Worm (Caenorhabditis elegans): ENCODE data around the gene B0228.1.
A peak's percentile ranks its signal among the peaks of the same experiment; 100 is the strongest.

Gene B0228.1

DNA sequence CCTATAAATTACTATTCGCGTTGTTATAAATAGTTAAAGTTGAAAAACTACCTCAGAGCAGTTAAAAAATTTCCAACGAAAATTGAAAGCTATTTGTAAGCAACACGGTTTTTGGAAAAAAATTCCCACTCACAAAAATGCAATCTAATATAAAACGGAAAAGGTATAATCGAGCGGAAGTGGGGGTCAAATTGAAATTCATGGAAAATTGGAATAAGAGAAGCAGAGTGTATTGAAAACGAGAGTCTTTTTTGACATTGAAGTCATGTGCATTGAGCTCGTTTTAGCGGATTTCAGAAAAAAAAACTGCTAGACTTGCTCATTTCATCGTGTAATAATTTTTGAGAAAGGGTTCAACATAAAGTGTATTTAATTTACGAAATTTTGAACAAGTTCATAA lies 15.1 kb downstream of the B0228.1 start:
- TF ChIP-seq mls-2 (tag; optimal IDR thresholded peaks at IDR 0.05): no peak
- no peak for TF ChIP-seq lin-32 (GFP tag; optimal IDR thresholded peaks at IDR 0.05)
- no peak for TF ChIP-seq tbx-8 (GFP tag; optimal IDR thresholded peaks at IDR 0.05)
- TF ChIP-seq pha-4 (tag; optimal IDR thresholded peaks at IDR 0.05): no peak
- TF ChIP-seq unc-39 (tag; optimal IDR thresholded peaks at IDR 0.05): no peak
- TF ChIP-seq nhr-12 (tag; optimal IDR thresholded peaks at IDR 0.05): no peak
- TF ChIP-seq drap-1 (GFP tag; optimal IDR thresholded peaks at IDR 0.05): no peak
- no peak for TF ChIP-seq nhr-28 (tag; optimal IDR thresholded peaks at IDR 0.05)

DNA sequence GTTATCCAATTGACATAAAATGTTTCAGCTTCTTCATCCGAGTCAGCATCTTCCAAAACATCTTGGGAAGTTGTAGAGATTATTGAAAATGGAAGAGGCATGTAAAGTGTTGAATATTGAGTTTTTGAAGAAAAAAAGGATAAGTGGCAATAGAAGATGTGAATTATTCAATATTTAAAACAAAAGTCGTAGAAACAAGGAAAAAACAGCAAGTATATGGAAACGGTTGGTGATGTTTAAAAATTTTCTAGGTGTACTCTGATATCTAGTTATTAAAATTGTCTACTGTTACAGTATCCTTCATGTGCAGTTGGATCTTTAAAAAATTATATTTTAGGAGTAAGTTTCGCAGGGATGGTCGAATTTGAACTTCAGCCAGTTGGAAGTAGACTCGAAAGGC lies 16.8 kb downstream of the B0228.1 start, which contains the start of gene C06A8.8:
C06A8.8 (minus strand) TSS at position 101 of the 400 bp plus-strand sequence.
- TF ChIP-seq ces-1 (GFP tag; optimal IDR thresholded peaks at IDR 0.05) (no peak), drap-1 (GFP tag; optimal IDR thresholded peaks at IDR 0.05) (no peak)

ce11 chrII:7772411-7772810 lies 17.3 kb downstream of the B0228.1 start, which contains the start of gene C06A8.6:
Gene C06A8.6 (plus strand): TSS chrII:7772499.
- no peak for TF ChIP-seq flh-1 (GFP tag; optimal IDR thresholded peaks at IDR 0.05)
- no peak for TF ChIP-seq ceh-39 (tag; optimal IDR thresholded peaks at IDR 0.05)
- no peak for TF ChIP-seq unc-62 (GFP tag; optimal IDR thresholded peaks at IDR 0.05)
- no peak for TF ChIP-seq pha-4 (tag; optimal IDR thresholded peaks at IDR 0.05)
- TF ChIP-seq sptf-1 (tag; optimal IDR thresholded peaks at IDR 0.05): no peak
- TF ChIP-seq hlh-1 (tag; optimal IDR thresholded peaks at IDR 0.05): no peak
- TF ChIP-seq lin-13 (tag; optimal IDR thresholded peaks at IDR 0.05): no peak
- TF ChIP-seq nhr-12 (tag; optimal IDR thresholded peaks at IDR 0.05): no peak
- TF ChIP-seq elt-1 (tag; optimal IDR thresholded peaks at IDR 0.05; ENCODE audit: borderline replicate concordance, insufficient read depth): no peak
- TF ChIP-seq lsy-2 (tag; optimal IDR thresholded peaks at IDR 0.05): no peak
- TF ChIP-seq blmp-1 (tag; optimal IDR thresholded peaks at IDR 0.05): no peak
- no peak for TF ChIP-seq sem-2 (GFP tag; optimal IDR thresholded peaks at IDR 0.05)
- TF ChIP-seq nhr-28 (tag; optimal IDR thresholded peaks at IDR 0.05): no peak
- TF ChIP-seq ces-1 (GFP tag; optimal IDR thresholded peaks at IDR 0.05): no peak
- no peak for TF ChIP-seq drap-1 (GFP tag; optimal IDR thresholded peaks at IDR 0.05)
- no peak for TF ChIP-seq elt-3 (tag; optimal IDR thresholded peaks at IDR 0.05)
- no peak for TF ChIP-seq mep-1 (tag; optimal IDR thresholded peaks at IDR 0.05)
- TF ChIP-seq mls-2 (tag; optimal IDR thresholded peaks at IDR 0.05): no peak

- TF ChIP-seq ceh-83 (GFP tag; optimal IDR thresholded peaks at IDR 0.05): no peak
- TF ChIP-seq ham-2 (GFP tag; optimal IDR thresholded peaks at IDR 0.05): no peak
- no peak for TF ChIP-seq pha-4 (tag; optimal IDR thresholded peaks at IDR 0.05)
- TF ChIP-seq lin-32 (GFP tag; optimal IDR thresholded peaks at IDR 0.05): no peak
- no peak for TF ChIP-seq unc-39 (tag; optimal IDR thresholded peaks at IDR 0.05)
- no peak for TF ChIP-seq flh-1 (GFP tag; optimal IDR thresholded peaks at IDR 0.05)
- no peak for TF ChIP-seq cnd-1 (tag; optimal IDR thresholded peaks at IDR 0.05)
- TF ChIP-seq mep-1 (tag; optimal IDR thresholded peaks at IDR 0.05): no peak
- TF ChIP-seq ces-1 (GFP tag; optimal IDR thresholded peaks at IDR 0.05): no peak
- no peak for TF ChIP-seq hlh-1 (tag; optimal IDR thresholded peaks at IDR 0.05)
- no peak for TF ChIP-seq mab-5 (tag; optimal IDR thresholded peaks at IDR 0.05)
- TF ChIP-seq sptf-1 (tag; optimal IDR thresholded peaks at IDR 0.05): no peak
- no peak for TF ChIP-seq drap-1 (GFP tag; optimal IDR thresholded peaks at IDR 0.05)
- TF ChIP-seq lsy-2 (tag; optimal IDR thresholded peaks at IDR 0.05): no peak
- TF ChIP-seq elt-3 (tag; optimal IDR thresholded peaks at IDR 0.05): no peak
These were observed 18.4 kb downstream of the B0228.1 start for ce11 chrII:7773427-7773993.

- peak; percentile 63 for TF ChIP-seq elt-1 (tag; optimal IDR thresholded peaks at IDR 0.05; ENCODE audit: borderline replicate concordance, insufficient read depth)
- TF ChIP-seq snpc-4 (tag; optimal IDR thresholded peaks at IDR 0.05): no peak
- TF ChIP-seq M03D4.4 (tag; optimal IDR thresholded peaks at IDR 0.05): no peak
- no peak for TF ChIP-seq lin-32 (GFP tag; optimal IDR thresholded peaks at IDR 0.05)
These were observed 21.1 kb downstream of the B0228.1 start for ce11 chrII:7776232-7776631.

ce11 chrII:7776715-7777114 lies 21.6 kb downstream of the B0228.1 start:
- TF ChIP-seq nhr-28 (tag; optimal IDR thresholded peaks at IDR 0.05) (no peak), elt-3 (tag; optimal IDR thresholded peaks at IDR 0.05) (peak; percentile 39), unc-120 (tag; optimal IDR thresholded peaks at IDR 0.05; ENCODE audit: poor library complexity, severe bottlenecking) (no peak), nhr-12 (tag; optimal IDR thresholded peaks at IDR 0.05) (no peak), tbx-8 (GFP tag; optimal IDR thresholded peaks at IDR 0.05) (no peak), elt-1 (tag; optimal IDR thresholded peaks at IDR 0.05; ENCODE audit: borderline replicate concordance, insufficient read depth) (peak; percentile 13), ceh-43 (GFP tag; optimal IDR thresholded peaks at IDR 0.05) (no peak)
